Worm (Caenorhabditis elegans): ENCODE measurements around the gene T09A12.8.

DNA sequence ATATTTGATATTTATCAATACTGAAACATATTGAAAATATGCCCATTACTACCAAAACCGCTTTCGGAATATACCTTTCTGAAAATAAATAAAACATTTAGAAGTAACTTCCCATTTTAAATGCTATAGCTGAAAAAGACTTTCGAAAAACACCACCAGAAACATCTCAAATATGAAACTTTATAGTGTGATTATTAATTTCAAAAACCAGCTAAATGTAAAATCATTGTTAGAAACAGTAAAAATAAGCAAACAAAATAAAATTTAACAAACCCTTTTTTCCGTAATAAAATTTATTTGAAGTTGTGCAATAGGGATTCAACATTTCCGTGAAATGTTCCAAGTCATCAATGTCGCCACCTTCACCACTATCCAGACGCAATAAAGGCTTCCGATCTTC lies 24.5 kb upstream of the T09A12.8 start, which contains the start of the genes K07H8.5 and K07H8.8:
- TF ChIP-seq tbx-2 (tag; optimal IDR thresholded peaks at IDR 0.05) (no peak), ceh-48 (tag; optimal IDR thresholded peaks at IDR 0.05) (no peak), hlh-8 (tag; optimal IDR thresholded peaks at IDR 0.05) (no peak)
